Worm (Caenorhabditis elegans) whole organism, L4 larva: ENCODE data around the gene C56G2.5.

Experiments
- F26F4.8 ChIP-seq: fragments of 200-800 bp; sonication (Bioruptor generic); conservative IDR thresholded peaks from 2 replicates; pipeline ENCODE4 v1.3.6; 2022; ENCODE audit warnings: missing genetic modification characterization, missing compliant biosample characterization
- F37D6.2 ChIP-seq: sonication (generic microtip); optimal IDR thresholded peaks from 2 replicates; lab custom pipeline; 2016; ENCODE audit warnings: mild to moderate bottlenecking, missing genetic modification characterization, missing compliant biosample characterization
- R02D3.7 ChIP-seq: fragments of 150-350 bp; sonication (generic microtip); optimal IDR thresholded peaks from 3 replicates; lab custom pipeline; 2014; ENCODE audit warnings: missing biosample characterization, missing genetic modification characterization
- T20F7.1 ChIP-seq: fragments of 200-800 bp; sonication (Bioruptor generic); optimal IDR thresholded peaks from 2 replicates; lab custom pipeline; 2018; ENCODE audit warnings: mild to moderate bottlenecking, missing genetic modification characterization, missing compliant biosample characterization
- ZK337.2 ChIP-seq: fragments of 200-800 bp; sonication (Bioruptor generic); IDR thresholded peaks from 2 replicates; pipeline ENCODE4 v1.3.6; 2022; ENCODE audit warnings: missing genetic modification reagents, missing genetic modification characterization, missing compliant biosample characterization
- ZK546.5 ChIP-seq, 2 experiments: sonication (generic microtip); optimal IDR thresholded peaks; 2 replicates each; lab custom pipeline; 2017; ENCODE audit warnings: missing biosample characterization in 2 of 2, missing genetic modification characterization in 2 of 2
- aha-1 ChIP-seq: fragments of 150-350 bp; peaks from one replicate; lab custom pipeline; 2014; ENCODE audit warnings: missing biosample characterization, missing genetic modification characterization
- aly-2 ChIP-seq: sonication (generic microtip); optimal IDR thresholded peaks from 2 replicates; lab custom pipeline; 2018; ENCODE audit warnings: missing biosample characterization, missing genetic modification characterization
- ama-1 ChIP-seq: fragments of 150-350 bp; optimal IDR thresholded peaks from 2 replicates; lab custom pipeline; 2014; ENCODE audit warnings: inconsistent platforms, mixed read lengths
- ceh-20 ChIP-seq: fragments of 200-800 bp; sonication (Bioruptor generic); IDR thresholded peaks from 2 replicates; pipeline ENCODE4 v1.3.6; 2022; ENCODE audit warnings: missing genetic modification reagents, missing genetic modification characterization, missing compliant biosample characterization
- ceh-44 ChIP-seq: fragments of 200-800 bp; sonication (Bioruptor generic); IDR thresholded peaks from 2 replicates; pipeline ENCODE4 v1.3.6; 2022; ENCODE audit warnings: missing genetic modification reagents, missing genetic modification characterization, missing compliant biosample characterization
- ceh-62 ChIP-seq: sonication (generic microtip); optimal IDR thresholded peaks from 2 replicates; lab custom pipeline; 2017; ENCODE audit warnings: missing biosample characterization, missing genetic modification characterization
- ceh-82 ChIP-seq: sonication (generic microtip); optimal IDR thresholded peaks from 2 replicates; lab custom pipeline; 2017; ENCODE audit warnings: missing biosample characterization, missing genetic modification characterization
- ces-1 ChIP-seq: fragments of 150-350 bp; sonication (generic microtip); optimal IDR thresholded peaks from 4 replicates; lab custom pipeline; 2014; ENCODE audit warnings: missing biosample characterization, missing genetic modification reagents, missing genetic modification characterization
- daf-16 ChIP-seq, 3 experiments: sonication (generic microtip); optimal IDR thresholded peaks; 2 replicates each; lab custom pipeline; 2016 to 2017; ENCODE audit warnings: missing genetic modification characterization in 3 of 3, missing genetic modification reagents in 3 of 3, mild to moderate bottlenecking in 2 of 3, missing compliant biosample characterization in 2 of 3, missing biosample characterization in 1 of 3, moderate library complexity in 1 of 3
- daf-8 ChIP-seq: fragments of 200-800 bp; sonication (Bioruptor generic); IDR thresholded peaks from 2 replicates; pipeline ENCODE4 v1.3.6; 2022; ENCODE audit warnings: missing genetic modification characterization, missing compliant biosample characterization
- egl-27 ChIP-seq: sonication (generic microtip); optimal IDR thresholded peaks from 3 replicates; lab custom pipeline; 2017; ENCODE audit warnings: missing biosample characterization, missing genetic modification reagents, missing genetic modification characterization
- fos-1 ChIP-seq: fragments of 150-350 bp; optimal IDR thresholded peaks from 2 replicates; lab custom pipeline; 2014; ENCODE audit warnings: missing biosample characterization, missing genetic modification characterization
- hif-1 ChIP-seq, 2 experiments: sonication (generic microtip); optimal IDR thresholded peaks; 2 replicates each; lab custom pipeline; 2016 to 2017; ENCODE audit warnings: missing compliant biosample characterization in 2 of 2, missing genetic modification characterization in 2 of 2, missing genetic modification reagents in 2 of 2, missing genotype in 2 of 2, mild to moderate bottlenecking in 1 of 2
- hlh-11 ChIP-seq: fragments of 200-800 bp; sonication (Bioruptor generic); optimal IDR thresholded peaks from 2 replicates; lab custom pipeline; 2018; ENCODE audit warnings: mild to moderate bottlenecking, missing genetic modification characterization, missing compliant biosample characterization
- hlh-30 ChIP-seq: sonication (generic microtip); optimal IDR thresholded peaks from 2 replicates; lab custom pipeline; 2017; ENCODE audit warnings: antibody characterized with exemption, mild to moderate bottlenecking, missing genetic modification characterization, missing compliant biosample characterization; ENCODE audit not compliant: insufficient read depth
- hmg-1.1 ChIP-seq: fragments of 200-800 bp; sonication (Bioruptor generic); IDR thresholded peaks from 2 replicates; pipeline ENCODE4 v1.3.6; 2022; ENCODE audit warnings: missing genetic modification reagents, missing genetic modification characterization, missing compliant biosample characterization
- lim-7 ChIP-seq: fragments of 200-800 bp; sonication (Bioruptor generic); IDR thresholded peaks from 2 replicates; pipeline ENCODE4 v1.3.6; 2022; ENCODE audit warnings: missing genetic modification characterization, missing compliant biosample characterization
- lin-38 ChIP-seq: fragments of 200-800 bp; sonication (Bioruptor generic); IDR thresholded peaks from 2 replicates; pipeline ENCODE4 v1.3.6; 2022; ENCODE audit warnings: missing genetic modification reagents, missing genetic modification characterization, missing compliant biosample characterization
- lin-39 ChIP-seq: fragments of 150-350 bp; optimal IDR thresholded peaks from 2 replicates; lab custom pipeline; 2014; ENCODE audit warnings: missing biosample characterization, missing genetic modification reagents, missing genetic modification characterization
- lsy-2 ChIP-seq, 2 experiments: fragments of 150-350 bp in 1 of 2; sonication (generic microtip) in 1 of 2; optimal IDR thresholded peaks; 2 replicates each; lab custom pipeline; 2014 to 2017; ENCODE audit warnings: missing biosample characterization in 2 of 2, missing genetic modification characterization in 2 of 2
- mdl-1 ChIP-seq, 2 experiments: fragments of 150-350 bp in 1 of 2; sonication (generic microtip) in 1 of 2; optimal IDR thresholded peaks; 2 replicates each; lab custom pipeline; 2014 to 2017; ENCODE audit warnings: missing biosample characterization in 2 of 2, missing genetic modification characterization in 2 of 2
- mep-1 ChIP-seq: fragments of 150-350 bp; sonication (generic microtip); optimal IDR thresholded peaks from 3 replicates; lab custom pipeline; 2014; ENCODE audit warnings: missing biosample characterization, missing genetic modification characterization
- mes-2 ChIP-seq: sonication (generic microtip); optimal IDR thresholded peaks from 2 replicates; lab custom pipeline; 2016; ENCODE audit warnings: missing genotype, mild to moderate bottlenecking, missing genetic modification characterization, missing compliant biosample characterization; ENCODE audit not compliant: poor library complexity, severe bottlenecking
- nhr-102 ChIP-seq: sonication (generic microtip); optimal IDR thresholded peaks from 2 replicates; lab custom pipeline; 2016; ENCODE audit warnings: mild to moderate bottlenecking, missing genetic modification characterization, moderate library complexity, missing compliant biosample characterization
- nhr-11 ChIP-seq: fragments of 150-350 bp; optimal IDR thresholded peaks from 2 replicates; lab custom pipeline; 2014; ENCODE audit warnings: missing biosample characterization, missing genetic modification characterization
- nhr-28 ChIP-seq: fragments of 150-350 bp; optimal IDR thresholded peaks from 2 replicates; lab custom pipeline; 2014; ENCODE audit warnings: missing biosample characterization, missing genetic modification characterization
- nhr-42 ChIP-seq: fragments of 200-800 bp; sonication (Bioruptor generic); IDR thresholded peaks from 2 replicates; pipeline ENCODE4 v1.3.6; 2022; ENCODE audit warnings: missing genetic modification characterization, missing compliant biosample characterization
- nhr-48 ChIP-seq: sonication (generic microtip); optimal IDR thresholded peaks from 2 replicates; lab custom pipeline; 2016; ENCODE audit warnings: mild to moderate bottlenecking, missing genetic modification characterization, missing compliant biosample characterization
- nhr-6 ChIP-seq: fragments of 150-350 bp; optimal IDR thresholded peaks from 2 replicates; lab custom pipeline; 2014; ENCODE audit warnings: missing biosample characterization, missing genetic modification characterization
- nhr-77 ChIP-seq: fragments of 150-350 bp; optimal IDR thresholded peaks from 2 replicates; lab custom pipeline; 2014; ENCODE audit warnings: missing biosample characterization, missing genetic modification characterization
- pha-4 ChIP-seq, 2 experiments: fragments of 150-350 bp in 1 of 2; fragments of 200-800 bp in 1 of 2; sonication (Bioruptor generic) in 1 of 2; IDR thresholded peaks in 1 of 2; optimal IDR thresholded peaks in 1 of 2; 2 replicates each; pipeline versions ENCODE4 v1.3.6 to Lab custom; 2014 to 2022; ENCODE audit warnings: missing genetic modification characterization in 2 of 2, missing genetic modification reagents in 2 of 2, missing biosample characterization in 1 of 2, missing compliant biosample characterization in 1 of 2
- pqm-1 ChIP-seq: sonication (generic microtip); optimal IDR thresholded peaks from 2 replicates; lab custom pipeline; 2017; ENCODE audit warnings: missing biosample characterization, missing genetic modification characterization
- snpc-1.2 ChIP-seq: fragments of 200-800 bp; sonication (Bioruptor generic); IDR thresholded peaks from 2 replicates; pipeline ENCODE4 v1.3.6; 2022; ENCODE audit warnings: missing genetic modification reagents, missing genetic modification characterization, missing compliant biosample characterization
- snpc-4 ChIP-seq: fragments of 150-350 bp; optimal IDR thresholded peaks from 2 replicates; lab custom pipeline; 2014; ENCODE audit warnings: missing biosample characterization, missing genetic modification characterization
- unc-39 ChIP-seq: sonication (generic microtip); optimal IDR thresholded peaks from 2 replicates; lab custom pipeline; 2017; ENCODE audit warnings: missing biosample characterization, missing genetic modification characterization
- zfp-2 ChIP-seq: sonication (generic microtip); optimal IDR thresholded peaks from 2 replicates; lab custom pipeline; 2016; ENCODE audit warnings: mild to moderate bottlenecking, missing genetic modification characterization, missing compliant biosample characterization
- ztf-11 ChIP-seq: fragments of 150-350 bp; optimal IDR thresholded peaks from 2 replicates; lab custom pipeline; 2014; ENCODE audit warnings: missing biosample characterization, missing genetic modification characterization
- ztf-7 ChIP-seq: fragments of 150-350 bp; optimal IDR thresholded peaks from 2 replicates; lab custom pipeline; 2014; ENCODE audit warnings: missing biosample characterization, missing genetic modification characterization

Gene C56G2.5

ce11 chrIII:6344737-6345136 is 20.7 kb upstream of the C56G2.5 start (continued):
- TF ChIP-seq snpc-1.2 (GFP tag; lab: Robert Waterston, UW) (no peak), nhr-102 (tag; lab: Kevin White, UChicago) (no peak)

- TF ChIP-seq ceh-82 (tag; lab: Kevin White, UChicago) (no peak), aly-2 (no peak), lsy-2 (tag; optimal IDR thresholded peaks at IDR 0.05; lab: Kevin White, UChicago) (no peak), mes-2 (tag; lab: Kevin White, UChicago) (no peak), lin-39 (tag; lab: Kevin White, UChicago) (no peak), T20F7.1 (GFP tag; lab: Kevin White, UChicago) (no peak), ceh-62 (tag; lab: Kevin White, UChicago) (no peak), lim-7 (GFP tag; lab: Robert Waterston, UW) (no peak), hif-1 (tag; optimal IDR thresholded peaks at IDR 0.05; lab: Kevin White, UChicago) (no peak), hlh-11 (tag; lab: Kevin White, UChicago) (no peak), ceh-44 (no peak), mep-1 (tag; lab: Kevin White, UChicago) (no peak), ama-1 (lab: Kevin White, UChicago) (no peak), ceh-20 (GFP tag; lab: Robert Waterston, UW) (no peak), ZK337.2 (GFP tag; lab: Robert Waterston, UW) (no peak), ces-1 (GFP tag; lab: Kevin White, UChicago) (no peak), ztf-11 (tag; lab: Kevin White, UChicago) (no peak), daf-8 (GFP tag; lab: Robert Waterston, UW) (no peak), R02D3.7 (tag; lab: Kevin White, UChicago) (no peak)
Observed at ce11 chrIII:6343229-6343628, 19.2 kb upstream of the C56G2.5 start, which contains the start of gene C56G2.9. Gene C56G2.9, minus strand, starts transcription at chrIII:6343329.

- no peak for TF ChIP-seq aly-2
- no peak for TF ChIP-seq zfp-2 (tag; lab: Kevin White, UChicago)
- no peak for TF ChIP-seq nhr-11
- no peak for TF ChIP-seq ceh-44
- peak; percentile 54 for TF ChIP-seq nhr-6 (tag; lab: Kevin White, UChicago)
- TF ChIP-seq fos-1: no peak
- TF ChIP-seq lin-39 (tag; lab: Kevin White, UChicago): no peak
- peak; percentile 23 for TF ChIP-seq nhr-77 (tag; lab: Kevin White, UChicago)
- TF ChIP-seq snpc-1.2 (GFP tag; lab: Robert Waterston, UW): no peak
- TF ChIP-seq nhr-28 (tag; lab: Kevin White, UChicago): peak; percentile 5
- no peak for TF ChIP-seq ztf-7 (tag; lab: Kevin White, UChicago)
- no peak for TF ChIP-seq nhr-42 (GFP tag; lab: Robert Waterston, UW)
- TF ChIP-seq pqm-1: no peak
- TF ChIP-seq T20F7.1 (GFP tag; lab: Kevin White, UChicago): peak; percentile 59
- no peak for TF ChIP-seq pha-4 (GFP tag; IDR thresholded peaks at IDR 0.05; lab: Robert Waterston, UW)
- TF ChIP-seq pha-4 (tag; optimal IDR thresholded peaks at IDR 0.05; lab: Kevin White, UChicago): no peak
- peak; percentile 56 for TF ChIP-seq mep-1 (tag; lab: Kevin White, UChicago)
- no peak for TF ChIP-seq F37D6.2 (tag; lab: Kevin White, UChicago)
- no peak for TF ChIP-seq egl-27 (tag; lab: Kevin White, UChicago)
- no peak for TF ChIP-seq daf-16 (GFP tag; optimal IDR thresholded peaks at IDR 0.05; lab: Kevin White, UChicago)
- peak; percentile 49 for TF ChIP-seq daf-16 (tag; optimal IDR thresholded peaks at IDR 0.05; lab: Kevin White, UChicago)
- no peak for TF ChIP-seq F26F4.8
- TF ChIP-seq nhr-48 (tag; lab: Kevin White, UChicago): no peak
- peak; percentile 96 for TF ChIP-seq hlh-30
- TF ChIP-seq aha-1 (tag; lab: Kevin White, UChicago): no peak
- no peak for TF ChIP-seq snpc-4 (tag; lab: Kevin White, UChicago)
- TF ChIP-seq ama-1 (lab: Kevin White, UChicago): no peak
- peak; percentile 76 for TF ChIP-seq mes-2 (tag; lab: Kevin White, UChicago)
- peak in 1 of 2 experiments; percentile 19 for TF ChIP-seq hif-1 (tag; optimal IDR thresholded peaks at IDR 0.05; lab: Kevin White, UChicago)
- peak; percentile 36 for TF ChIP-seq hlh-11 (tag; lab: Kevin White, UChicago)
- peak; percentile 75 to 98 for TF ChIP-seq lsy-2 (tag; optimal IDR thresholded peaks at IDR 0.05; lab: Kevin White, UChicago)
- TF ChIP-seq lim-7 (GFP tag; lab: Robert Waterston, UW): no peak
- peak; percentile 20 to 78 for TF ChIP-seq mdl-1 (tag; optimal IDR thresholded peaks at IDR 0.05; lab: Kevin White, UChicago)
- no peak for TF ChIP-seq lin-38
- TF ChIP-seq ZK546.5 (tag; optimal IDR thresholded peaks at IDR 0.05; lab: Kevin White, UChicago): no peak
- no peak for TF ChIP-seq unc-39 (tag; lab: Kevin White, UChicago)
- peak; percentile 52 for TF ChIP-seq hmg-1.1 (GFP tag; lab: Robert Waterston, UW)
Observed at ce11 chrIII:6341878-6342453, 17.9 kb upstream of the C56G2.5 start, which contains the start of gene rpn-13. Gene rpn-13, minus strand, starts transcription at chrIII:6341928.
